Fruit fly (Drosophila melanogaster) whole organism, adult: ENCODE data around the gene Srrm1.

Source experiments
- CG12768 ChIP-seq: fragments of 200-800 bp; sonication (Bioruptor generic); optimal IDR thresholded peaks from 2 replicates; lab custom pipeline; 2017; ENCODE audit warnings: missing biosample characterization, missing genetic modification characterization, mild to moderate bottlenecking, moderate library complexity, missing genetic modification reagents
- CG14711 ChIP-seq: fragments of 200-800 bp; sonication (Bioruptor generic); optimal IDR thresholded peaks from 2 replicates; lab custom pipeline; 2018; ENCODE audit warnings: missing biosample characterization, mild to moderate bottlenecking, missing genetic modification characterization, moderate library complexity
- CG1620 ChIP-seq: fragments of 200-800 bp; sonication (Bioruptor generic); optimal IDR thresholded peaks from 2 replicates; lab custom pipeline; 2016; ENCODE audit warnings: missing biosample characterization, missing genetic modification characterization
- Hr96 ChIP-seq: fragments of 200-800 bp; sonication (Bioruptor generic); optimal IDR thresholded peaks from 2 replicates; lab custom pipeline; 2016; ENCODE audit warnings: missing biosample characterization, missing genetic modification characterization
- kay ChIP-seq: fragments of 200-800 bp; sonication (Bioruptor generic); peaks from one replicate; lab custom pipeline; 2016; ENCODE audit warnings: missing biosample characterization, missing genetic modification characterization, borderline replicate concordance

DNA sequence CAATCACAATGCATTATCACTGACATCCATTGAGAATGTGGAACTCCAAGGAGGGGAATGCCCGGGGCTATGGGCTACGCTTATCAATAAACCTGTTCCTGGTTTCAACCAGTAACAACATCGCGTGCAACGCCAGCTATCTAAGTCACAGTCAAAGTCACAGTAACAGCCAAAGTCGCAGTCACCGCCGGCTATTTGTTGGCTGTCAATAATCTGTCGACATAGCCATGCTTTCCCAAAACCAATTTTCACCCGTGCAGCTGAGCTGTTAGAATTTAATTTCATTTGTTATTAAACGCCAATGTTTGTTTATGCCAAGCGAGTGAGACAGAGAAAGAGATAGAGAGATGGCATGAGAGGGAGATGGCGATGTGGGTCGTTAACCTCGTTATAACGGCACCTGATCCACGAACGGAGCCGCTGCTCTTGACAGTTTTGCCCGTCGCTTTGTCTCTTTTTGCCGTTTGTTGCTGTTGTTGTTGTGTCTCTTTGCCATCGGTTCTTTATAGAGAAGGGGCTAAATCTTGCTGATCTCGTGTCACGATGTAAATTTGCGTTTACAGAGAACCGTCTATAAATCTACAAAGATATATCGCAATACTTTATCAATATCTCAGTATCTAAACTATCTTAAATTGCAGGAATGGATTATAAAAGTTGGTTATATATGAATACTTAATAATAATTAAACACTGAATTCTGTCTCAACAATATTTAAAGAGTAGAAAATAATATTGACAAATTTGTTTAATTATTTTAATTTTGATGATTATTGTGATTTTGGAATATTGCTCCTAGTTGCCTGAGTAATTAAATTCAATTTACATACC, 4.3 kb upstream of the Srrm1 start:
- TF ChIP-seq CG1620 (GFP tag; lab: Kevin White, UChicago) (no peak), kay (GFP tag; lab: Kevin White, UChicago) (no peak), Hr96 (GFP tag; lab: Kevin White, UChicago) (no peak), CG12768 (GFP tag; lab: Kevin White, UChicago) (no peak), CG14711 (no peak)
